Fruit fly (Drosophila melanogaster) whole organism, embryonic: Measurements from ENCODE around the gene Ufd1.
A peak's percentile ranks its signal among the peaks of the same experiment; 100 is the strongest.

ENCODE experiments used
- Abd-B ChIP-seq: fragments of 200-800 bp; sonication (Bioruptor generic); optimal IDR thresholded peaks from 2 replicates; lab custom pipeline; 2018; ENCODE audit warnings: missing biosample characterization, mild to moderate bottlenecking, missing genetic modification characterization, moderate library complexity
- Antp ChIP-seq: fragments of 200-800 bp; sonication (Bioruptor generic); optimal IDR thresholded peaks from 3 replicates; lab custom pipeline; 2016; ENCODE audit warnings: missing biosample characterization, missing genetic modification characterization
- Awh ChIP-seq: fragments of 200-800 bp; sonication (Bioruptor generic); IDR thresholded peaks from 2 replicates; pipeline ENCODE4, ENCODE4 v1.3.6; 2022; ENCODE audit warnings: missing biosample characterization, missing genetic modification characterization
- CG10321 ChIP-seq: fragments of 200-800 bp; sonication (Bioruptor generic); IDR thresholded peaks from 2 replicates; pipeline ENCODE4 v1.3.6; 2022; ENCODE audit warnings: missing biosample characterization, missing genetic modification characterization
- CG10366 ChIP-seq: fragments of 200-800 bp; sonication (Bioruptor generic); IDR thresholded peaks from 2 replicates; pipeline ENCODE4 v1.3.6; 2022; ENCODE audit warnings: missing biosample characterization, missing genetic modification characterization
- CG10979 ChIP-seq: fragments of 200-800 bp; sonication (Bioruptor generic); optimal IDR thresholded peaks from 2 replicates; lab custom pipeline; 2018; ENCODE audit warnings: missing biosample characterization, mild to moderate bottlenecking, missing genetic modification characterization, moderate library complexity
- CG11456 ChIP-seq: fragments of 200-800 bp; sonication (Bioruptor generic); IDR thresholded peaks from 3 replicates; pipeline ENCODE4 v1.3.6; 2022; ENCODE audit warnings: missing biosample characterization, missing genetic modification characterization
- CG1233 ChIP-seq: fragments of 200-800 bp; sonication (Bioruptor generic); optimal IDR thresholded peaks from 4 replicates; lab custom pipeline; 2018; ENCODE audit warnings: missing biosample characterization, mild to moderate bottlenecking, missing genetic modification characterization
- CG12391 ChIP-seq: fragments of 200-800 bp; sonication (Bioruptor generic); optimal IDR thresholded peaks from 3 replicates; lab custom pipeline; 2018; ENCODE audit warnings: missing biosample characterization, mild to moderate bottlenecking, missing genetic modification characterization, moderate library complexity
- CG14710 ChIP-seq: fragments of 200-800 bp; sonication (Bioruptor generic); optimal IDR thresholded peaks from 3 replicates; lab custom pipeline; 2019; ENCODE audit warnings: missing biosample characterization, mild to moderate bottlenecking, missing genetic modification characterization, moderate library complexity
- CG16813 ChIP-seq: fragments of 200-800 bp; sonication (Bioruptor generic); IDR thresholded peaks from 3 replicates; pipeline ENCODE4 v1.3.6; 2022; ENCODE audit warnings: missing biosample characterization, missing genetic modification characterization; ENCODE audit not compliant: partially characterized antibody
- CG17568 ChIP-seq: fragments of 200-800 bp; sonication (Bioruptor generic); optimal IDR thresholded peaks from 2 replicates; lab custom pipeline; 2018; ENCODE audit warnings: missing biosample characterization, mild to moderate bottlenecking, missing genetic modification characterization, moderate library complexity
- CG18599 ChIP-seq: fragments of 200-800 bp; sonication (Bioruptor generic); optimal IDR thresholded peaks from 3 replicates; lab custom pipeline; 2017; ENCODE audit warnings: missing biosample characterization, missing genetic modification characterization, mild to moderate bottlenecking, moderate library complexity, missing genetic modification reagents
- CG2875 ChIP-seq: fragments of 200-800 bp; sonication (Bioruptor generic); optimal IDR thresholded peaks from 2 replicates; lab custom pipeline; 2017; ENCODE audit warnings: missing biosample characterization, mild to moderate bottlenecking, missing genetic modification characterization, missing genetic modification reagents
- CG4360 ChIP-seq: fragments of 200-800 bp; sonication (Bioruptor generic); IDR thresholded peaks from 2 replicates; pipeline ENCODE4 v1.3.6; 2022; ENCODE audit warnings: missing biosample characterization, missing genetic modification characterization
- CG43689 ChIP-seq: fragments of 200-800 bp; sonication (Bioruptor generic); IDR thresholded peaks from 2 replicates; pipeline ENCODE4 v1.3.6; 2022; ENCODE audit warnings: missing biosample characterization, missing genetic modification characterization
- CG5953 ChIP-seq: fragments of 200-800 bp; sonication (Bioruptor generic); IDR thresholded peaks from 2 replicates; pipeline ENCODE4 v1.3.6; 2022; ENCODE audit warnings: missing biosample characterization, missing genetic modification characterization
- CG6689 ChIP-seq: fragments of 200-800 bp; sonication (Bioruptor generic); IDR thresholded peaks from 2 replicates; pipeline ENCODE4 v1.3.6; 2022; ENCODE audit warnings: missing biosample characterization, missing genetic modification characterization
- CG7357 ChIP-seq: fragments of 200-800 bp; sonication (Bioruptor generic); IDR thresholded peaks from 3 replicates; pipeline ENCODE4 v1.3.6; 2022; ENCODE audit warnings: missing biosample characterization, missing genetic modification characterization
- CG8765 ChIP-seq: fragments of 200-800 bp; sonication (Bioruptor generic); IDR thresholded peaks from 2 replicates; pipeline ENCODE4 v1.3.6; 2022; ENCODE audit warnings: missing biosample characterization, missing genetic modification characterization
- CG9437 ChIP-seq: fragments of 200-800 bp; sonication (Bioruptor generic); optimal IDR thresholded peaks from 2 replicates; lab custom pipeline; 2018; ENCODE audit warnings: missing biosample characterization, mild to moderate bottlenecking, missing genetic modification characterization
- D19B ChIP-seq: fragments of 200-800 bp; sonication (Bioruptor generic); optimal IDR thresholded peaks from 2 replicates; lab custom pipeline; 2017; ENCODE audit warnings: missing biosample characterization, mild to moderate bottlenecking, missing genetic modification characterization
- Dfd ChIP-seq, 2 experiments: fragments of >200 bp; optimal IDR thresholded peaks; 2 replicates each; lab custom pipeline; 2017; ENCODE audit warnings: missing biosample characterization in 2 of 2, missing genetic modification characterization in 2 of 2
- Hr3 ChIP-seq: fragments of 200-800 bp; sonication (Bioruptor generic); optimal IDR thresholded peaks from 3 replicates; lab custom pipeline; 2016; ENCODE audit warnings: missing biosample characterization, missing genetic modification characterization
- NC2α ChIP-seq: fragments of 200-800 bp; sonication (Bioruptor generic); optimal IDR thresholded peaks from 2 replicates; lab custom pipeline; 2016; ENCODE audit warnings: missing biosample characterization, missing genetic modification characterization
- Nf-YA ChIP-seq: fragments of 200-800 bp; sonication (Bioruptor generic); IDR thresholded peaks from 2 replicates; pipeline ENCODE4 v1.3.6; 2022; ENCODE audit warnings: missing biosample characterization, missing genetic modification characterization
- Sry-β ChIP-seq: fragments of 200-800 bp; sonication (Bioruptor generic); optimal IDR thresholded peaks from 2 replicates; lab custom pipeline; 2018; ENCODE audit warnings: missing biosample characterization, mild to moderate bottlenecking, missing genetic modification characterization, moderate library complexity
- Stat92E ChIP-seq, 3 experiments: fragments of >200 bp in 2 of 3; fragments of 200-800 bp in 1 of 3; sonication (Bioruptor generic) in 1 of 3; optimal IDR thresholded peaks; 2 replicates each; lab custom pipeline; 2017 to 2019; ENCODE audit warnings: missing biosample characterization in 3 of 3, missing genetic modification characterization in 3 of 3, mild to moderate bottlenecking in 1 of 3, moderate library complexity in 1 of 3
- chinmo ChIP-seq: fragments of 200-800 bp; sonication (Bioruptor generic); IDR thresholded peaks from 4 replicates; pipeline ENCODE4 v1.3.6; 2022; ENCODE audit warnings: missing biosample characterization, missing genetic modification characterization; ENCODE audit not compliant: partially characterized antibody
- ci ChIP-seq: fragments of 200-800 bp; sonication (Bioruptor generic); IDR thresholded peaks from 3 replicates; pipeline ENCODE4 v1.3.6; 2022; ENCODE audit warnings: missing biosample characterization, missing genetic modification characterization
- crc ChIP-seq: fragments of 200-800 bp; sonication (Bioruptor generic); optimal IDR thresholded peaks from 2 replicates; lab custom pipeline; 2016; ENCODE audit warnings: missing biosample characterization, missing genetic modification characterization
- dati ChIP-seq: fragments of 200-800 bp; sonication (Bioruptor generic); IDR thresholded peaks from 2 replicates; pipeline ENCODE4 v1.3.6; 2022; ENCODE audit warnings: missing biosample characterization, missing genetic modification characterization
- dysf ChIP-seq: fragments of 200-800 bp; sonication (Bioruptor generic); IDR thresholded peaks from 3 replicates; pipeline ENCODE4 v1.3.6; 2022; ENCODE audit warnings: missing biosample characterization, missing genetic modification characterization
- kay ChIP-seq: fragments of 200-800 bp; sonication (Bioruptor generic); optimal IDR thresholded peaks from 2 replicates; lab custom pipeline; 2016; ENCODE audit warnings: missing biosample characterization, missing genetic modification characterization
- lab ChIP-seq: fragments of 200-800 bp; sonication (Bioruptor generic); optimal IDR thresholded peaks from 3 replicates; lab custom pipeline; 2017; ENCODE audit warnings: missing biosample characterization, missing genetic modification characterization, mild to moderate bottlenecking, moderate library complexity, missing genetic modification reagents
- mam ChIP-seq: fragments of 200-800 bp; sonication (Bioruptor generic); optimal IDR thresholded peaks from 3 replicates; lab custom pipeline; 2016; ENCODE audit warnings: missing biosample characterization, missing genetic modification characterization
- mirr ChIP-seq: fragments of 200-800 bp; sonication (Bioruptor generic); optimal IDR thresholded peaks from 3 replicates; lab custom pipeline; 2018; ENCODE audit warnings: missing biosample characterization, mild to moderate bottlenecking, missing genetic modification characterization
- nom ChIP-seq: fragments of 200-800 bp; sonication (Bioruptor generic); optimal IDR thresholded peaks from 2 replicates; lab custom pipeline; 2017; ENCODE audit warnings: missing biosample characterization, missing genetic modification characterization, mild to moderate bottlenecking, moderate library complexity, missing genetic modification reagents
- pita ChIP-seq: fragments of 200-800 bp; sonication (Bioruptor generic); optimal IDR thresholded peaks from 2 replicates; lab custom pipeline; 2017; ENCODE audit warnings: missing biosample characterization, mild to moderate bottlenecking, missing genetic modification characterization
- pum ChIP-seq: fragments of 200-800 bp; sonication (Bioruptor generic); optimal IDR thresholded peaks from 2 replicates; lab custom pipeline; 2016; ENCODE audit warnings: missing biosample characterization, missing genetic modification characterization
- ro ChIP-seq: fragments of 200-800 bp; sonication (Bioruptor generic); IDR thresholded peaks from 2 replicates; pipeline ENCODE4 v1.3.6; 2022; ENCODE audit warnings: missing biosample characterization, missing genetic modification characterization
- sna ChIP-seq: fragments of 200-800 bp; sonication (Bioruptor generic); IDR thresholded peaks from 2 replicates; pipeline ENCODE4 v1.3.6; 2022; ENCODE audit warnings: missing biosample characterization, missing genetic modification characterization; ENCODE audit not compliant: partially characterized antibody
- sr ChIP-seq: fragments of 200-800 bp; sonication (Bioruptor generic); IDR thresholded peaks from 3 replicates; pipeline ENCODE4 v1.3.6; 2022; ENCODE audit warnings: missing biosample characterization, missing genetic modification characterization
- stwl ChIP-seq: fragments of 200-800 bp; sonication (Bioruptor generic); optimal IDR thresholded peaks from 3 replicates; lab custom pipeline; 2018; ENCODE audit warnings: missing biosample characterization, mild to moderate bottlenecking, missing genetic modification characterization, moderate library complexity
- toy ChIP-seq: fragments of 200-800 bp; sonication (Bioruptor generic); IDR thresholded peaks from 2 replicates; pipeline ENCODE4 v1.3.6; 2022; ENCODE audit warnings: missing biosample characterization, missing genetic modification characterization
- trh ChIP-seq: fragments of 200-800 bp; sonication (Bioruptor generic); optimal IDR thresholded peaks from 2 replicates; lab custom pipeline; 2016; ENCODE audit warnings: missing biosample characterization, missing genetic modification characterization
- usp ChIP-seq: fragments of >200 bp; optimal IDR thresholded peaks from 2 replicates; lab custom pipeline; 2017; ENCODE audit warnings: missing biosample characterization, missing genetic modification characterization
- vfl ChIP-seq: fragments of 200-800 bp; sonication (Bioruptor generic); optimal IDR thresholded peaks from 2 replicates; lab custom pipeline; 2016; ENCODE audit warnings: missing biosample characterization, missing genetic modification characterization
- wor ChIP-seq: fragments of 200-800 bp; sonication (Bioruptor generic); IDR thresholded peaks from 2 replicates; pipeline ENCODE4 v1.3.6; 2022; ENCODE audit warnings: missing biosample characterization, missing genetic modification characterization
- zf30C ChIP-seq: fragments of 200-800 bp; sonication (Bioruptor generic); optimal IDR thresholded peaks from 3 replicates; lab custom pipeline; 2018; ENCODE audit warnings: missing biosample characterization, mild to moderate bottlenecking, missing genetic modification characterization

The Ufd1 gene

dm6 chr3L:11118627-11119395 lies 4.2 kb downstream of the Ufd1 start (continued):
- TF ChIP-seq sr (no peak), CG1233 (GFP tag; lab: Kevin White, UChicago) (peak; percentile 91), vfl (GFP tag; lab: Kevin White, UChicago) (peak; percentile 24), CG12391 (tag; lab: Kevin White, UChicago) (peak; percentile 29), zf30C (GFP tag; lab: Kevin White, UChicago) (peak; percentile 51), kay (peak; percentile 5), CG2875 (peak; percentile 84), CG10321 (GFP tag; lab: Robert Waterston, UW) (no peak), Sry-β (GFP tag; lab: Kevin White, UChicago) (peak; percentile 21), Nf-YA (peak; percentile 52; the same call in 1 of the 2 replicates), CG10979 (tag; lab: Kevin White, UChicago) (peak; percentile 26), mam (peak; percentile 7), CG43689 (no peak), lab (GFP tag; lab: Kevin White, UChicago) (peak; percentile 92), Hr3 (peak; percentile 19), CG9437 (no peak), stwl (tag; lab: Kevin White, UChicago) (peak; percentile 47), trh (GFP tag; lab: Kevin White, UChicago) (peak; percentile 19), CG6689 (peak; percentile 61), CG10366 (peak; percentile 24; the same call in 1 of the 2 replicates), usp (GFP tag; lab: Kevin White, UChicago) (no peak), CG14710 (tag; lab: Kevin White, UChicago) (peak; percentile 65), CG16813 (no peak)

- TF ChIP-seq pita (GFP tag; lab: Kevin White, UChicago): no peak
- no peak for TF ChIP-seq crc
- no peak for TF ChIP-seq NC2α
- no peak for TF ChIP-seq dysf
- no peak for TF ChIP-seq pum
- no peak for TF ChIP-seq CG11456 (GFP tag; lab: Robert Waterston, UW)
- TF ChIP-seq wor (GFP tag; lab: Robert Waterston, UW): no peak
- no peak for TF ChIP-seq CG17568 (GFP tag; lab: Kevin White, UChicago)
- no peak for TF ChIP-seq CG8765 (GFP tag; lab: Robert Waterston, UW)
- TF ChIP-seq nom (GFP tag; lab: Kevin White, UChicago): no peak
- TF ChIP-seq CG43689: no peak
- peak in 1 of 2 experiments; percentile 14 for TF ChIP-seq Dfd (GFP tag; optimal IDR thresholded peaks at IDR 0.05; lab: Kevin White, UChicago)
- TF ChIP-seq toy: no peak
- no peak for TF ChIP-seq D19B (GFP tag; lab: Kevin White, UChicago)
- no peak for TF ChIP-seq CG18599
- TF ChIP-seq ro (GFP tag; lab: Robert Waterston, UW): no peak
- TF ChIP-seq CG7357 (GFP tag; lab: Robert Waterston, UW): no peak
- TF ChIP-seq Stat92E (GFP tag; optimal IDR thresholded peaks at IDR 0.05; lab: Kevin White, UChicago): no peak
- 0 out of 2 replicates have a peak, but pooled peaks have one; percentile 21 for TF ChIP-seq Awh (GFP tag; lab: Robert Waterston, UW)
- peak; percentile 98 for TF ChIP-seq CG4360 (GFP tag; lab: Robert Waterston, UW)
- no peak for TF ChIP-seq mirr
- no peak for TF ChIP-seq mam
- TF ChIP-seq ci: peak; percentile 39; the same call in 1 of the 3 replicates
- no peak for TF ChIP-seq dati (GFP tag; lab: Robert Waterston, UW)
- no peak for TF ChIP-seq Abd-B (GFP tag; lab: Kevin White, UChicago)
- TF ChIP-seq chinmo (GFP tag; lab: Robert Waterston, UW): 0 out of 4 replicates have a peak, but pooled peaks have one; percentile 14
- TF ChIP-seq CG5953 (GFP tag; lab: Robert Waterston, UW): no peak
- TF ChIP-seq Antp (GFP tag; lab: Kevin White, UChicago): no peak
- 0 out of 2 replicates have a peak, but pooled peaks have one; percentile 12 for TF ChIP-seq sna (GFP tag; lab: Robert Waterston, UW)
Observed at dm6 chr3L:11117733-11118132, 5.3 kb downstream of the Ufd1 start.
